Fruit fly (Drosophila melanogaster) whole organism, embryonic: ENCODE measurements around the gene Rpt6.
A peak's percentile ranks its signal among the peaks of the same experiment; 100 is the strongest.

Source experiments
- ATbp ChIP-seq: fragments of 200-800 bp; sonication (Bioruptor generic); optimal IDR thresholded peaks from 2 replicates; lab custom pipeline; 2017; ENCODE audit warnings: missing biosample characterization, mild to moderate bottlenecking, missing genetic modification characterization, missing genetic modification reagents
- Ada2b ChIP-seq: fragments of 200-800 bp; sonication (Bioruptor generic); IDR thresholded peaks from 2 replicates; pipeline ENCODE4 v1.3.6; 2022; ENCODE audit warnings: missing biosample characterization, missing genetic modification characterization
- B-H2 ChIP-seq: fragments of 200-800 bp; sonication (Bioruptor generic); optimal IDR thresholded peaks from 2 replicates; lab custom pipeline; 2018; ENCODE audit warnings: missing biosample characterization, mild to moderate bottlenecking, missing genetic modification characterization
- CG10321 ChIP-seq: fragments of 200-800 bp; sonication (Bioruptor generic); IDR thresholded peaks from 2 replicates; pipeline ENCODE4 v1.3.6; 2022; ENCODE audit warnings: missing biosample characterization, missing genetic modification characterization
- CG10462 ChIP-seq: fragments of 200-800 bp; sonication (Bioruptor generic); optimal IDR thresholded peaks from 2 replicates; lab custom pipeline; 2016; ENCODE audit warnings: missing biosample characterization, missing genetic modification characterization
- CG10565 ChIP-seq: fragments of 200-800 bp; sonication (Bioruptor generic); optimal IDR thresholded peaks from 3 replicates; lab custom pipeline; 2016; ENCODE audit warnings: missing biosample characterization, mild to moderate bottlenecking, missing genetic modification characterization
- CG11696 ChIP-seq: fragments of 200-800 bp; sonication (Bioruptor generic); IDR thresholded peaks from 2 replicates; pipeline ENCODE4 v1.3.6; 2022; ENCODE audit warnings: missing biosample characterization, missing genetic modification characterization
- CG12104 ChIP-seq: fragments of 200-800 bp; sonication (Bioruptor generic); optimal IDR thresholded peaks from 3 replicates; lab custom pipeline; 2016; ENCODE audit warnings: missing biosample characterization, missing genetic modification characterization
- CG12219 ChIP-seq: fragments of 200-800 bp; sonication (Bioruptor generic); optimal IDR thresholded peaks from 3 replicates; lab custom pipeline; 2018; ENCODE audit warnings: missing biosample characterization, mild to moderate bottlenecking, missing genetic modification characterization
- CG12744 ChIP-seq: fragments of 200-800 bp; sonication (Bioruptor generic); optimal IDR thresholded peaks from 2 replicates; lab custom pipeline; 2016; ENCODE audit warnings: missing biosample characterization, missing genetic modification characterization
- CG14860 ChIP-seq: fragments of 200-800 bp; sonication (Bioruptor generic); IDR thresholded peaks from 3 replicates; pipeline ENCODE4 v1.3.6; 2022; ENCODE audit warnings: missing biosample characterization, missing genetic modification characterization; ENCODE audit not compliant: partially characterized antibody
- CG17829 ChIP-seq: fragments of 200-800 bp; optimal IDR thresholded peaks from 2 replicates; lab custom pipeline; 2019; ENCODE audit warnings: missing biosample characterization, mild to moderate bottlenecking, missing genetic modification characterization, moderate library complexity
- CG1792 ChIP-seq: fragments of 200-800 bp; sonication (Bioruptor generic); optimal IDR thresholded peaks from 2 replicates; lab custom pipeline; 2016; ENCODE audit warnings: missing biosample characterization, missing genetic modification characterization
- CG18262 ChIP-seq: fragments of 200-800 bp; optimal IDR thresholded peaks from 3 replicates; lab custom pipeline; 2019; ENCODE audit warnings: missing biosample characterization, mild to moderate bottlenecking, missing genetic modification characterization, moderate library complexity
- CG2202 ChIP-seq: fragments of 200-800 bp; sonication (Bioruptor generic); optimal IDR thresholded peaks from 2 replicates; lab custom pipeline; 2018; ENCODE audit warnings: missing biosample characterization, mild to moderate bottlenecking, missing genetic modification characterization
- CG2889 ChIP-seq: fragments of 200-800 bp; sonication (Bioruptor generic); IDR thresholded peaks from 3 replicates; pipeline ENCODE4 v1.3.6; 2022; ENCODE audit warnings: missing biosample characterization, missing genetic modification characterization
- CG32767 ChIP-seq: fragments of 200-800 bp; sonication (Bioruptor generic); IDR thresholded peaks from 2 replicates; pipeline ENCODE4 v1.3.6; 2022; ENCODE audit warnings: missing biosample characterization, missing genetic modification characterization
- CG3407 ChIP-seq: fragments of 200-800 bp; sonication (Bioruptor generic); optimal IDR thresholded peaks from 2 replicates; lab custom pipeline; 2018; ENCODE audit warnings: missing biosample characterization, mild to moderate bottlenecking, missing genetic modification characterization
- CG4820 ChIP-seq: fragments of 200-800 bp; sonication (Bioruptor generic); optimal IDR thresholded peaks from 3 replicates; lab custom pipeline; 2016; ENCODE audit warnings: missing biosample characterization, missing genetic modification characterization
- CG7556 ChIP-seq: fragments of 200-800 bp; sonication (Bioruptor generic); optimal IDR thresholded peaks from 2 replicates; lab custom pipeline; 2017; ENCODE audit warnings: missing biosample characterization, mild to moderate bottlenecking, missing genetic modification characterization
- CG8478 ChIP-seq: fragments of >200 bp; optimal IDR thresholded peaks from 2 replicates; lab custom pipeline; 2018
- CG9609 ChIP-seq: fragments of 200-800 bp; sonication (Bioruptor generic); optimal IDR thresholded peaks from 3 replicates; lab custom pipeline; 2016; ENCODE audit warnings: missing biosample characterization, missing genetic modification characterization
- Dp ChIP-seq: fragments of 200-800 bp; sonication (Bioruptor generic); optimal IDR thresholded peaks from 2 replicates; lab custom pipeline; 2018; ENCODE audit warnings: missing biosample characterization, mild to moderate bottlenecking, missing genetic modification characterization, moderate library complexity
- Ets65A ChIP-seq: fragments of 200-800 bp; sonication (Bioruptor generic); peaks from one replicate; lab custom pipeline; 2016; ENCODE audit warnings: missing biosample characterization, missing genetic modification characterization
- H2.0 ChIP-seq: fragments of 200-800 bp; sonication (Bioruptor generic); IDR thresholded peaks from 2 replicates; pipeline ENCODE4 v1.3.6; 2022; ENCODE audit warnings: missing biosample characterization, missing genetic modification characterization
- MBD-R2 ChIP-seq: fragments of 200-800 bp; sonication (Bioruptor generic); IDR thresholded peaks from 2 replicates; pipeline ENCODE4 v1.3.6; 2022; ENCODE audit warnings: missing biosample characterization, missing genetic modification characterization
- MTF-1 ChIP-seq: fragments of 200-800 bp; sonication (Bioruptor generic); optimal IDR thresholded peaks from 2 replicates; lab custom pipeline; 2018; ENCODE audit warnings: missing biosample characterization, mild to moderate bottlenecking, missing genetic modification characterization, borderline replicate concordance
- Mad ChIP-seq: fragments of 200-800 bp; sonication (Bioruptor generic); optimal IDR thresholded peaks from 2 replicates; lab custom pipeline; 2016; ENCODE audit warnings: missing biosample characterization, missing genetic modification characterization
- Mes4 ChIP-seq: fragments of 200-800 bp; sonication (Bioruptor generic); optimal IDR thresholded peaks from 2 replicates; lab custom pipeline; 2016; ENCODE audit warnings: missing biosample characterization, missing genetic modification characterization
- Oli ChIP-seq: fragments of 200-800 bp; sonication (Bioruptor generic); optimal IDR thresholded peaks from 2 replicates; lab custom pipeline; 2018; ENCODE audit warnings: missing biosample characterization, mild to moderate bottlenecking, missing genetic modification characterization, moderate library complexity
- Rfx ChIP-seq: fragments of 200-800 bp; sonication (Bioruptor generic); IDR thresholded peaks from 2 replicates; pipeline ENCODE4 v1.3.6; 2022; ENCODE audit warnings: missing biosample characterization, missing genetic modification characterization
- Rx ChIP-seq: fragments of 200-800 bp; sonication (Bioruptor generic); IDR thresholded peaks from 2 replicates; pipeline ENCODE4 v1.3.6; 2022; ENCODE audit warnings: missing biosample characterization, missing genetic modification characterization
- Sox102F ChIP-seq: fragments of 200-800 bp; sonication (Bioruptor generic); optimal IDR thresholded peaks from 2 replicates; lab custom pipeline; 2018; ENCODE audit warnings: missing biosample characterization, mild to moderate bottlenecking, missing genetic modification characterization, moderate library complexity
- Sry-β ChIP-seq: fragments of 200-800 bp; sonication (Bioruptor generic); optimal IDR thresholded peaks from 2 replicates; lab custom pipeline; 2018; ENCODE audit warnings: missing biosample characterization, mild to moderate bottlenecking, missing genetic modification characterization, moderate library complexity
- Taf1 ChIP-seq: fragments of 200-800 bp; sonication (Bioruptor generic); IDR thresholded peaks from 2 replicates; pipeline ENCODE4 v1.3.6; 2022; ENCODE audit warnings: missing biosample characterization, missing genetic modification characterization
- Tbp ChIP-seq: fragments of >200 bp; optimal IDR thresholded peaks from 2 replicates; lab custom pipeline; 2018; ENCODE audit warnings: missing biosample characterization, missing genetic modification characterization
- Vsx1 ChIP-seq: fragments of 200-800 bp; sonication (Bioruptor generic); optimal IDR thresholded peaks from 2 replicates; lab custom pipeline; 2017; ENCODE audit warnings: missing biosample characterization, mild to moderate bottlenecking, missing genetic modification characterization, missing genetic modification reagents
- al ChIP-seq: fragments of 200-800 bp; sonication (Bioruptor generic); IDR thresholded peaks from 2 replicates; pipeline ENCODE4 v1.3.6; 2022; ENCODE audit warnings: missing biosample characterization, missing genetic modification characterization
- bbx ChIP-seq: fragments of 200-800 bp; sonication (Bioruptor generic); IDR thresholded peaks from 2 replicates; pipeline ENCODE4 v1.3.6; 2022; ENCODE audit warnings: missing biosample characterization, missing genetic modification characterization; ENCODE audit not compliant: partially characterized antibody
- kay ChIP-seq: fragments of 200-800 bp; sonication (Bioruptor generic); optimal IDR thresholded peaks from 2 replicates; lab custom pipeline; 2016; ENCODE audit warnings: missing biosample characterization, missing genetic modification characterization
- lmd ChIP-seq: fragments of 200-800 bp; sonication (Bioruptor generic); IDR thresholded peaks from 2 replicates; pipeline ENCODE4 v1.3.6; 2022; ENCODE audit warnings: missing biosample characterization, missing genetic modification characterization
- mirr ChIP-seq: fragments of 200-800 bp; sonication (Bioruptor generic); optimal IDR thresholded peaks from 3 replicates; lab custom pipeline; 2018; ENCODE audit warnings: missing biosample characterization, mild to moderate bottlenecking, missing genetic modification characterization
- pum ChIP-seq: fragments of 200-800 bp; sonication (Bioruptor generic); optimal IDR thresholded peaks from 2 replicates; lab custom pipeline; 2016; ENCODE audit warnings: missing biosample characterization, missing genetic modification characterization
- salm ChIP-seq: fragments of 200-800 bp; sonication (Bioruptor generic); optimal IDR thresholded peaks from 2 replicates; lab custom pipeline; 2018; ENCODE audit warnings: missing biosample characterization, mild to moderate bottlenecking, missing genetic modification characterization
- schlank ChIP-seq: fragments of 200-800 bp; sonication (Bioruptor generic); optimal IDR thresholded peaks from 2 replicates; lab custom pipeline; 2018; ENCODE audit warnings: missing biosample characterization, mild to moderate bottlenecking, missing genetic modification characterization
- scrt ChIP-seq: fragments of 200-800 bp; sonication (Bioruptor generic); optimal IDR thresholded peaks from 2 replicates; lab custom pipeline; 2018; ENCODE audit warnings: missing biosample characterization, mild to moderate bottlenecking, missing genetic modification characterization, moderate library complexity
- sug ChIP-seq: fragments of 200-800 bp; optimal IDR thresholded peaks from 2 replicates; lab custom pipeline; 2019; ENCODE audit warnings: missing biosample characterization, mild to moderate bottlenecking, missing genetic modification characterization, moderate library complexity
- tap ChIP-seq: fragments of 200-800 bp; optimal IDR thresholded peaks from 3 replicates; lab custom pipeline; 2019; ENCODE audit warnings: missing biosample characterization, mild to moderate bottlenecking, missing genetic modification characterization, moderate library complexity
- tup ChIP-seq: fragments of 200-800 bp; sonication (Bioruptor generic); optimal IDR thresholded peaks from 2 replicates; lab custom pipeline; 2016; ENCODE audit warnings: missing biosample characterization, mild to moderate bottlenecking, missing genetic modification characterization, moderate library complexity
- twi ChIP-seq: fragments of 200-800 bp; optimal IDR thresholded peaks from 2 replicates; lab custom pipeline; 2019; ENCODE audit warnings: missing biosample characterization, mild to moderate bottlenecking, missing genetic modification characterization, moderate library complexity
- wdn ChIP-seq: fragments of 200-800 bp; sonication (Bioruptor generic); IDR thresholded peaks from 2 replicates; pipeline ENCODE4 v1.3.6; 2022; ENCODE audit warnings: missing biosample characterization, missing genetic modification characterization

Gene Rpt6

DNA sequence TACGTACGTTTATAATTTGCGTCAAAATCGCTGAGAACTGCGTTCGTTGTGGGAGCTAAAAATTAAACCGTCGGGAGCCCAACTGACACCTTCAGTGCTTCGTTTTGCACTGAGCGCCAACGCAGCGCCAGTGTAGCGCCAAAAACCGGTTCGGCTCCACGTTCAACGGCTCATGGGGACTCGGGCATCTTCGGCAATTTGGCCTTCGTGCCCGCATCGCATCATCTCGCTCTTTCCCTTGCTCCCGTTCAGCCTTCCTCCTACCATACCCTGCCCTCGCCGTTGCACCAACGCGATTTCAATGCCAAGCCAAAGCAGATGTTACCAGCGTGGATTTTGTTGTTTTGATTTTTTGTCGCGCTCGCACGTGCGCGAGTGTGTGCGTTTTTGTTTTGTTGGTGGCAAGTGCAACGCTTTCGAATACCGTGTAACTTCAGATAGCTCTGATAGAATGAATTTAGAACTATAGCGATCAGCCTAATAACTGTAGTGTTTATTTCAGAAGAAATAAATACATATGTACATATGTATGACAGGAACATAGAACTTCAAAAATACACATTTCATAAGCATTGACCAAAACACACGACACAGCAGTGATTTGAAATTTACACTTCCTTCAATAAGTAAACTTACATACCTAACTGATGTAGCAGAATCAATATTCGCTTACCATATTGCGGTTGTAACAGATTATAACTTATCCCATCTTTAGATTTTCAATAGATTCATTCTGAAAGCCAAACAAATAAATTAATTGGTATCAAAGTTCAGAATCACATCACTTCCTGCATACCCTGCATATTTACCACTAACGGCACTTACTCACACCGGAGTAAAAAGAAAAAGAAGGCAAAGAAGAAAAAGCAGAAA lies 34.6 kb upstream of the Rpt6 start, which contains the start of gene Mnr (continued):
- TF ChIP-seq tap (tag; lab: Kevin White, UChicago) (no peak), kay (GFP tag; lab: Kevin White, UChicago) (no peak), schlank (tag; lab: Kevin White, UChicago) (no peak), CG32767 (no peak), CG12219 (no peak), CG1792 (GFP tag; lab: Kevin White, UChicago) (no peak), CG4820 (GFP tag; lab: Kevin White, UChicago) (no peak), pum (GFP tag; lab: Kevin White, UChicago) (no peak), CG10462 (GFP tag; lab: Kevin White, UChicago) (no peak), CG3407 (GFP tag; lab: Kevin White, UChicago) (no peak), B-H2 (GFP tag; lab: Kevin White, UChicago) (no peak), CG2202 (tag; lab: Kevin White, UChicago) (no peak), Mes4 (no peak), Sox102F (no peak), CG10565 (GFP tag; lab: Kevin White, UChicago) (no peak), CG17829 (tag; lab: Kevin White, UChicago) (no peak), CG7556 (GFP tag; lab: Kevin White, UChicago) (no peak), Oli (tag; lab: Kevin White, UChicago) (no peak), Ada2b (GFP tag; lab: Robert Waterston, UW) (no peak), sug (peak; percentile 42), CG12744 (GFP tag; lab: Kevin White, UChicago) (no peak), salm (tag; lab: Kevin White, UChicago) (no peak), CG14860 (GFP tag; lab: Robert Waterston, UW) (no peak), scrt (GFP tag; lab: Kevin White, UChicago) (no peak), Taf1 (GFP tag; lab: Robert Waterston, UW) (no peak), CG2889 (GFP tag; lab: Robert Waterston, UW) (no peak), Rfx (GFP tag; lab: Robert Waterston, UW) (0 out of 2 replicates have a peak, but pooled peaks have one; percentile 20), wdn (GFP tag; lab: Robert Waterston, UW) (no peak), Mad (GFP tag; lab: Kevin White, UChicago) (no peak), bbx (peak; percentile 54; the same call in 1 of the 2 replicates), tup (GFP tag; lab: Kevin White, UChicago) (no peak), Sry-β (GFP tag; lab: Kevin White, UChicago) (no peak), MTF-1 (GFP tag; lab: Kevin White, UChicago) (peak; percentile 61), CG12104 (no peak), MBD-R2 (GFP tag; lab: Robert Waterston, UW) (no peak), Vsx1 (GFP tag; lab: Kevin White, UChicago) (no peak), Ets65A (no peak), CG11696 (GFP tag; lab: Robert Waterston, UW) (no peak), CG18262 (tag; lab: Kevin White, UChicago) (peak; percentile 14), twi (peak; percentile 93), Tbp (no peak), Dp (GFP tag; lab: Kevin White, UChicago) (no peak), H2.0 (GFP tag; lab: Robert Waterston, UW) (no peak), al (GFP tag; lab: Robert Waterston, UW) (no peak), CG9609 (no peak), mirr (GFP tag; lab: Kevin White, UChicago) (peak; percentile 60), CG10321 (no peak), Rx (GFP tag; lab: Robert Waterston, UW) (no peak), ATbp (GFP tag; lab: Kevin White, UChicago) (no peak), CG8478 (lab: Kevin White, UChicago) (peak; percentile 61), lmd (GFP tag; lab: Robert Waterston, UW) (no peak)
